Fruit fly (Drosophila melanogaster) whole organism, embryonic: ENCODE results near the gene SelG.
A peak's percentile ranks its signal among the peaks of the same experiment; 100 is the strongest.

Experiments used
- BEAF-32 ChIP-seq: fragments of 200-800 bp; sonication (Bioruptor generic); optimal IDR thresholded peaks from 3 replicates; lab custom pipeline; 2017; ENCODE audit warnings: missing biosample characterization, missing genetic modification characterization, mild to moderate bottlenecking, moderate library complexity, missing genetic modification reagents
- Bgb ChIP-seq: fragments of 200-800 bp; sonication (Bioruptor generic); IDR thresholded peaks from 2 replicates; pipeline ENCODE4 v1.3.6; 2022; ENCODE audit warnings: missing biosample characterization, missing genetic modification characterization; ENCODE audit not compliant: partially characterized antibody
- Blimp-1 ChIP-seq: fragments of 200-800 bp; sonication (Bioruptor generic); optimal IDR thresholded peaks from 3 replicates; lab custom pipeline; 2018; ENCODE audit warnings: missing biosample characterization, missing genetic modification characterization, mild to moderate bottlenecking, moderate library complexity, missing genetic modification reagents
- CG10209 ChIP-seq: fragments of 200-800 bp; sonication (Bioruptor generic); optimal IDR thresholded peaks from 3 replicates; lab custom pipeline; 2017; ENCODE audit warnings: missing biosample characterization, mild to moderate bottlenecking, missing genetic modification characterization, missing genetic modification reagents
- CG10431 ChIP-seq: fragments of 200-800 bp; sonication (Bioruptor generic); optimal IDR thresholded peaks from 3 replicates; lab custom pipeline; 2018; ENCODE audit warnings: missing biosample characterization, mild to moderate bottlenecking, missing genetic modification characterization
- CG11398 ChIP-seq: fragments of 200-800 bp; sonication (Bioruptor generic); optimal IDR thresholded peaks from 2 replicates; lab custom pipeline; 2016; ENCODE audit warnings: missing biosample characterization, missing genetic modification characterization
- CG11504 ChIP-seq: fragments of 200-800 bp; sonication (Bioruptor generic); optimal IDR thresholded peaks from 3 replicates; lab custom pipeline; 2019; ENCODE audit warnings: missing biosample characterization, mild to moderate bottlenecking, missing genetic modification characterization, moderate library complexity
- CG14710 ChIP-seq: fragments of 200-800 bp; sonication (Bioruptor generic); optimal IDR thresholded peaks from 3 replicates; lab custom pipeline; 2019; ENCODE audit warnings: missing biosample characterization, mild to moderate bottlenecking, missing genetic modification characterization, moderate library complexity
- CG14965 ChIP-seq: fragments of 200-800 bp; sonication (Bioruptor generic); optimal IDR thresholded peaks from 2 replicates; lab custom pipeline; 2016; ENCODE audit warnings: missing biosample characterization, missing genetic modification characterization, borderline replicate concordance
- CG1603 ChIP-seq: fragments of 200-800 bp; sonication (Bioruptor generic); optimal IDR thresholded peaks from 2 replicates; lab custom pipeline; 2019; ENCODE audit warnings: missing biosample characterization, mild to moderate bottlenecking, missing genetic modification characterization, moderate library complexity
- CG16813 ChIP-seq: fragments of 200-800 bp; sonication (Bioruptor generic); IDR thresholded peaks from 3 replicates; pipeline ENCODE4 v1.3.6; 2022; ENCODE audit warnings: missing biosample characterization, missing genetic modification characterization; ENCODE audit not compliant: partially characterized antibody
- CG16815 ChIP-seq: fragments of 200-800 bp; sonication (Bioruptor generic); optimal IDR thresholded peaks from 3 replicates; lab custom pipeline; 2017; ENCODE audit warnings: missing biosample characterization, mild to moderate bottlenecking, missing genetic modification characterization
- CG17829 ChIP-seq: fragments of 200-800 bp; optimal IDR thresholded peaks from 2 replicates; lab custom pipeline; 2019; ENCODE audit warnings: missing biosample characterization, mild to moderate bottlenecking, missing genetic modification characterization, moderate library complexity
- CG18599 ChIP-seq: fragments of 200-800 bp; sonication (Bioruptor generic); optimal IDR thresholded peaks from 3 replicates; lab custom pipeline; 2017; ENCODE audit warnings: missing biosample characterization, missing genetic modification characterization, mild to moderate bottlenecking, moderate library complexity, missing genetic modification reagents
- CG18619 ChIP-seq: fragments of 200-800 bp; sonication (Bioruptor generic); optimal IDR thresholded peaks from 3 replicates; lab custom pipeline; 2017; ENCODE audit warnings: missing biosample characterization, mild to moderate bottlenecking, missing genetic modification characterization
- CG32772 ChIP-seq: fragments of 200-800 bp; sonication (Bioruptor generic); IDR thresholded peaks from 2 replicates; pipeline ENCODE4 v1.3.6; 2022; ENCODE audit warnings: missing biosample characterization, missing genetic modification characterization
- CG34224 ChIP-seq: fragments of 200-800 bp; sonication (Bioruptor generic); IDR thresholded peaks from 3 replicates; pipeline ENCODE4 v1.3.6; 2022; ENCODE audit warnings: missing biosample characterization, missing genetic modification characterization; ENCODE audit not compliant: partially characterized antibody
- CG3995 ChIP-seq: fragments of 200-800 bp; sonication (Bioruptor generic); optimal IDR thresholded peaks from 3 replicates; lab custom pipeline; 2016; ENCODE audit warnings: missing biosample characterization, missing genetic modification characterization
- CG4617 ChIP-seq: fragments of 200-800 bp; sonication (Bioruptor generic); optimal IDR thresholded peaks from 3 replicates; lab custom pipeline; 2016; ENCODE audit warnings: missing biosample characterization, missing genetic modification characterization, borderline replicate concordance
- CG4854 ChIP-seq: fragments of 200-800 bp; sonication (Bioruptor generic); optimal IDR thresholded peaks from 2 replicates; lab custom pipeline; 2016; ENCODE audit warnings: missing biosample characterization, missing genetic modification characterization, inconsistent platforms
- CG6813 ChIP-seq: fragments of 200-800 bp; sonication (Bioruptor generic); optimal IDR thresholded peaks from 2 replicates; lab custom pipeline; 2017; ENCODE audit warnings: missing biosample characterization, missing genetic modification characterization, mild to moderate bottlenecking, moderate library complexity, missing genetic modification reagents
- CG7963 ChIP-seq: fragments of 200-800 bp; sonication (Bioruptor generic); IDR thresholded peaks from 3 replicates; pipeline ENCODE4 v1.3.6; 2022; ENCODE audit warnings: missing biosample characterization, missing genetic modification characterization; ENCODE audit not compliant: partially characterized antibody
- CG7987 ChIP-seq: fragments of 200-800 bp; sonication (Bioruptor generic); optimal IDR thresholded peaks from 2 replicates; lab custom pipeline; 2018; ENCODE audit warnings: missing biosample characterization, mild to moderate bottlenecking, missing genetic modification characterization, moderate library complexity
- CG8290 ChIP-seq, 3 experiments: fragments of 200-800 bp; sonication (Bioruptor generic); optimal IDR thresholded peaks; 2 replicates each; lab custom pipeline; 2016 to 2019; ENCODE audit warnings: missing biosample characterization in 3 of 3, missing genetic modification characterization in 3 of 3, mild to moderate bottlenecking in 2 of 3, moderate library complexity in 1 of 3
- CG9215 ChIP-seq: fragments of 200-800 bp; sonication (Bioruptor generic); IDR thresholded peaks from 2 replicates; pipeline ENCODE4 v1.3.6; 2022; ENCODE audit warnings: missing biosample characterization, missing genetic modification characterization
- Doc2 ChIP-seq: fragments of 200-800 bp; sonication (Bioruptor generic); IDR thresholded peaks from 2 replicates; pipeline ENCODE4 v1.3.6; 2022; ENCODE audit warnings: missing biosample characterization, missing genetic modification characterization
- HLHmδ ChIP-seq: fragments of 200-800 bp; sonication (Bioruptor generic); optimal IDR thresholded peaks from 2 replicates; lab custom pipeline; 2018; ENCODE audit warnings: missing biosample characterization, mild to moderate bottlenecking, missing genetic modification characterization, moderate library complexity
- Hand ChIP-seq: fragments of 200-800 bp; sonication (Bioruptor generic); optimal IDR thresholded peaks from 2 replicates; lab custom pipeline; 2017; ENCODE audit warnings: mild to moderate bottlenecking, missing biosample characterization, missing genetic modification reagents, missing genetic modification characterization
- NC2α ChIP-seq: fragments of 200-800 bp; sonication (Bioruptor generic); optimal IDR thresholded peaks from 2 replicates; lab custom pipeline; 2016; ENCODE audit warnings: missing biosample characterization, missing genetic modification characterization
- NK7.1 ChIP-seq: fragments of 200-800 bp; sonication (Bioruptor generic); optimal IDR thresholded peaks from 3 replicates; lab custom pipeline; 2016; ENCODE audit warnings: missing biosample characterization, missing genetic modification characterization
- Scr ChIP-seq: fragments of 200-800 bp; sonication (Bioruptor generic); IDR thresholded peaks from 2 replicates; pipeline ENCODE4 v1.3.6; 2022; ENCODE audit warnings: missing biosample characterization, missing genetic modification characterization; ENCODE audit not compliant: partially characterized antibody
- Sry-δ ChIP-seq: fragments of 200-800 bp; sonication (Bioruptor generic); optimal IDR thresholded peaks from 2 replicates; lab custom pipeline; 2016; ENCODE audit warnings: missing biosample characterization, missing genetic modification characterization
- Ssrp ChIP-seq: fragments of 200-800 bp; sonication (Bioruptor generic); optimal IDR thresholded peaks from 2 replicates; lab custom pipeline; 2018; ENCODE audit warnings: missing biosample characterization, mild to moderate bottlenecking, missing genetic modification characterization, moderate library complexity
- dan ChIP-seq: fragments of 200-800 bp; sonication (Bioruptor generic); IDR thresholded peaks from 2 replicates; pipeline ENCODE4 v1.3.6; 2022; ENCODE audit warnings: missing biosample characterization, missing genetic modification characterization
- disco-r ChIP-seq: fragments of 200-800 bp; sonication (Bioruptor generic); optimal IDR thresholded peaks from 2 replicates; lab custom pipeline; 2016; ENCODE audit warnings: missing biosample characterization, missing genetic modification characterization
- dmrt11E ChIP-seq: fragments of 200-800 bp; sonication (Bioruptor generic); optimal IDR thresholded peaks from 3 replicates; lab custom pipeline; 2018; ENCODE audit warnings: missing biosample characterization, mild to moderate bottlenecking, missing genetic modification characterization, moderate library complexity
- exex ChIP-seq: fragments of 200-800 bp; sonication (Bioruptor generic); optimal IDR thresholded peaks from 4 replicates; lab custom pipeline; 2018; ENCODE audit warnings: missing biosample characterization, mild to moderate bottlenecking, missing genetic modification characterization, moderate library complexity
- gsb-n ChIP-seq: fragments of 200-800 bp; sonication (Bioruptor generic); optimal IDR thresholded peaks from 3 replicates; lab custom pipeline; 2018; ENCODE audit warnings: missing biosample characterization, mild to moderate bottlenecking, missing genetic modification characterization
- ken ChIP-seq: fragments of 200-800 bp; sonication (Bioruptor generic); IDR thresholded peaks from 3 replicates; pipeline ENCODE4 v1.3.6; 2022; ENCODE audit warnings: missing biosample characterization, missing genetic modification characterization
- knrl ChIP-seq: fragments of 200-800 bp; sonication (Bioruptor generic); IDR thresholded peaks from 3 replicates; pipeline ENCODE4 v1.3.6; 2022; ENCODE audit warnings: missing biosample characterization, missing genetic modification characterization; ENCODE audit not compliant: partially characterized antibody
- onecut ChIP-seq: fragments of 200-800 bp; sonication (Bioruptor generic); IDR thresholded peaks from 2 replicates; pipeline ENCODE4 v1.3.6; 2022; ENCODE audit warnings: missing biosample characterization, missing genetic modification characterization
- p53 ChIP-seq: fragments of 200-800 bp; sonication (Bioruptor generic); optimal IDR thresholded peaks from 2 replicates; lab custom pipeline; 2016; ENCODE audit warnings: missing biosample characterization, missing genetic modification characterization
- pho ChIP-seq: fragments of 200-800 bp; sonication (Bioruptor generic); optimal IDR thresholded peaks from 2 replicates; lab custom pipeline; 2016; ENCODE audit warnings: missing biosample characterization, missing genetic modification characterization
- prd ChIP-seq, 3 experiments: fragments of >200 bp in 2 of 3; fragments of 200-800 bp in 1 of 3; sonication (Bioruptor generic) in 1 of 3; optimal IDR thresholded peaks in 2 of 3; IDR thresholded peaks in 1 of 3; 2 replicates in 2 of 3; 3 replicates in 1 of 3; pipeline versions ENCODE4 v1.3.6 to Lab custom; 2017 to 2022; ENCODE audit warnings: missing biosample characterization in 1 of 3, missing genetic modification characterization in 1 of 3
- scrt ChIP-seq: fragments of 200-800 bp; sonication (Bioruptor generic); optimal IDR thresholded peaks from 2 replicates; lab custom pipeline; 2018; ENCODE audit warnings: missing biosample characterization, mild to moderate bottlenecking, missing genetic modification characterization, moderate library complexity
- slp2 ChIP-seq: fragments of 200-800 bp; sonication (Bioruptor generic); optimal IDR thresholded peaks from 2 replicates; lab custom pipeline; 2016; ENCODE audit warnings: missing biosample characterization, missing genetic modification characterization
- sr ChIP-seq: fragments of 200-800 bp; sonication (Bioruptor generic); IDR thresholded peaks from 3 replicates; pipeline ENCODE4 v1.3.6; 2022; ENCODE audit warnings: missing biosample characterization, missing genetic modification characterization
- zfh2 ChIP-seq: fragments of 200-800 bp; sonication (Bioruptor generic); optimal IDR thresholded peaks from 2 replicates; lab custom pipeline; 2016; ENCODE audit warnings: missing biosample characterization, missing genetic modification characterization

Gene SelG

DNA sequence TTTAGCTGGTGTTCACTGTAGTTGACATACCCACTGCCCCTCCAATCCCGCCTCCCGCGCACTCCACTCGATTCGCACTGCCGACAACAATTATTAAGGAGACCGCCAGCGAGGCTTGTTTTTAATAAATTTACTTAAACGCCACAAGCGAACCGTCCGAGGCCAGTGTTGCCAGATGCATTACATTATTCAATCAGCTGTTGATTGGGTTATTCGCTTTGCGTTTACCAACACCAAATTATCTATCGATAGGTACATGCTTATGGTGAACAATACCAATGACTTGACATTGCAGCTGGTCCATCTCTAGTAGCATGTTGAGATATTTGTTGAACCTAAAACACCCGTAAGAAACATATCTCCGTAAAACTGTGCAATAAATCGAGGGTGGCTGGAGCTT is at the start of gene SelG, which contains the start of gene CG10353 (continued):
- TF ChIP-seq CG8290 (GFP tag; optimal IDR thresholded peaks at IDR 0.05; lab: Kevin White, UChicago): peak; percentile 48
- TF ChIP-seq CG8290 (tag; optimal IDR thresholded peaks at IDR 0.05; lab: Kevin White, UChicago): peak in 1 of 2 experiments; percentile 85
- peak; percentile 90 for TF ChIP-seq Bgb (GFP tag; lab: Robert Waterston, UW)
- TF ChIP-seq CG16813 (GFP tag; lab: Robert Waterston, UW): peak; percentile 79
- no peak for TF ChIP-seq pho (GFP tag; lab: Kevin White, UChicago)
- TF ChIP-seq NK7.1: peak; percentile 27
- TF ChIP-seq CG11504 (tag; lab: Kevin White, UChicago): peak; percentile 48
- no peak for TF ChIP-seq CG10431 (GFP tag; lab: Kevin White, UChicago)
- TF ChIP-seq Sry-δ (GFP tag; lab: Kevin White, UChicago): peak; percentile 95
- TF ChIP-seq zfh2 (GFP tag; lab: Kevin White, UChicago): peak; percentile 58
- TF ChIP-seq onecut (GFP tag; lab: Robert Waterston, UW): no peak
- peak; percentile 51 for TF ChIP-seq CG17829 (tag; lab: Kevin White, UChicago)
- TF ChIP-seq slp2 (GFP tag; lab: Kevin White, UChicago): no peak
- TF ChIP-seq p53 (GFP tag; lab: Kevin White, UChicago): peak; percentile 27
- no peak for TF ChIP-seq CG14965 (GFP tag; lab: Kevin White, UChicago)
- TF ChIP-seq CG7987 (GFP tag; lab: Kevin White, UChicago): peak; percentile 45
- peak; percentile 83 for TF ChIP-seq knrl (GFP tag; lab: Robert Waterston, UW)
- TF ChIP-seq Ssrp (tag; lab: Kevin White, UChicago): no peak
- TF ChIP-seq dan: no peak
- TF ChIP-seq gsb-n (tag; lab: Kevin White, UChicago): no peak
- TF ChIP-seq disco-r (GFP tag; lab: Kevin White, UChicago): no peak
- peak; percentile 11 for TF ChIP-seq exex (tag; lab: Kevin White, UChicago)
- TF ChIP-seq CG4617 (GFP tag; lab: Kevin White, UChicago): peak; percentile 71
- peak; percentile 52 for TF ChIP-seq CG14710
- TF ChIP-seq NC2α (GFP tag; lab: Kevin White, UChicago): no peak
- TF ChIP-seq scrt (GFP tag; lab: Kevin White, UChicago): peak; percentile 23
- peak; percentile 94 for TF ChIP-seq CG34224 (GFP tag; lab: Robert Waterston, UW)
- peak; percentile 5 for TF ChIP-seq CG11398 (GFP tag; lab: Kevin White, UChicago)
- TF ChIP-seq CG3995 (GFP tag; lab: Kevin White, UChicago): peak; percentile 76
- no peak for TF ChIP-seq ken (GFP tag; lab: Robert Waterston, UW)
- no peak for TF ChIP-seq CG32772 (GFP tag; lab: Robert Waterston, UW)
- peak; percentile 26 for TF ChIP-seq CG18599
- TF ChIP-seq BEAF-32: peak; percentile 86
- TF ChIP-seq CG4854 (GFP tag; lab: Kevin White, UChicago): no peak
- no peak for TF ChIP-seq CG18619 (GFP tag; lab: Kevin White, UChicago)
- peak; percentile 17 for TF ChIP-seq dmrt11E (tag; lab: Kevin White, UChicago)
- peak; percentile 80 for TF ChIP-seq Scr (GFP tag; lab: Robert Waterston, UW)
- TF ChIP-seq CG6813 (GFP tag; lab: Kevin White, UChicago): no peak
- TF ChIP-seq CG7963 (GFP tag; lab: Robert Waterston, UW): peak; percentile 63; the same call in 2 of the 3 replicates
- TF ChIP-seq CG16815 (GFP tag; lab: Kevin White, UChicago): no peak
- TF ChIP-seq HLHmδ (GFP tag; lab: Kevin White, UChicago): no peak
- TF ChIP-seq Doc2 (GFP tag; lab: Robert Waterston, UW): no peak
- TF ChIP-seq CG9215 (GFP tag; lab: Robert Waterston, UW): 0 out of 2 replicates have a peak, but pooled peaks have one; percentile 14
- no peak for TF ChIP-seq prd (optimal IDR thresholded peaks at IDR 0.05; lab: Kevin White, UChicago)
- TF ChIP-seq prd (GFP tag; IDR thresholded peaks at IDR 0.05; lab: Robert Waterston, UW): 0 out of 3 replicates have a peak, but pooled peaks have one; percentile 12
- no peak for TF ChIP-seq Blimp-1
- TF ChIP-seq CG1603 (tag; lab: Kevin White, UChicago): peak; percentile 80
- no peak for TF ChIP-seq sr
- no peak for TF ChIP-seq Hand (GFP tag; lab: Kevin White, UChicago)
- no peak for TF ChIP-seq CG10209
